Worm (Caenorhabditis elegans) whole organism, midembryonic: Measurements from ENCODE around the gene his-61.

Experiments
- flt-1 ChIP-seq: fragments of 200-800 bp; sonication (Bioruptor generic); IDR thresholded peaks from 2 replicates; pipeline ENCODE4 v1.3.6; 2022; ENCODE audit warnings: missing genetic modification characterization, missing compliant biosample characterization
- klf-2 ChIP-seq: fragments of 200-800 bp; sonication (Bioruptor generic); conservative IDR thresholded peaks from 2 replicates; pipeline ENCODE4 v1.3.6; 2022; ENCODE audit warnings: missing genetic modification reagents, missing genetic modification characterization, missing compliant biosample characterization
- ref-1 ChIP-seq: fragments of 200-800 bp; sonication (Bioruptor generic); conservative IDR thresholded peaks from 2 replicates; pipeline ENCODE4 v1.3.6; 2022; ENCODE audit warnings: missing genetic modification reagents, missing genetic modification characterization, missing compliant biosample characterization

ce11 chrIV:7497205-7497604 is 11.2 kb upstream of the his-61 start:
- no peak for TF ChIP-seq ref-1
- TF ChIP-seq flt-1 (GFP tag; lab: Robert Waterston, UW): no peak
- no peak for TF ChIP-seq klf-2 (GFP tag; lab: Robert Waterston, UW)
